Worm (Caenorhabditis elegans): ENCODE results near the gene F22B7.1.

F22B7.1 gene

DNA sequence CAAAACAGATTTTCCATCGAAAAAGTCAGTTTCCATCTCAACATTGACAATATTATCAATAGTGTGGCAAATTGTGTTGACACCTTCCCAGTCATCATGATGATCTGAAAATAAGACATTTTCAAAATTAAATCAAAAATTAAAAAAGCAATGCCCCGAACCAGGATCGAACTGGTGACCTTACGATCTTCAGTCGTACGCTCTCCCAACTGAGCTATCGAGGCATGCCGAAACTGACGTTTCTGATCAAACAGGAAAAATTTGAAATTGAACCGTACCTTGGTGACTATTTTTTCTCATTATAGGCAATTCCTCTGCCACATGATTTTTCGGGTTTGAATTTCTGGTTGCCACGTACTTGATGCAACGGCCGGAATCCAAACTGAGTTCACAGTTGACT lies 11.7 kb upstream of the F22B7.1 start:
- TF ChIP-seq ztf-11 (tag; optimal IDR thresholded peaks at IDR 0.05) (no peak), nhr-84 (tag; optimal IDR thresholded peaks at IDR 0.05) (no peak), hlh-4 (tag; optimal IDR thresholded peaks at IDR 0.05) (no peak), isw-1 (GFP tag; IDR thresholded peaks at IDR 0.05) (no peak), mdl-1 (tag; optimal IDR thresholded peaks at IDR 0.05) (no peak), grh-1 (GFP tag; IDR thresholded peaks at IDR 0.05) (no peak), lin-13 (GFP tag; optimal IDR thresholded peaks at IDR 0.05) (no peak), rnt-1 (tag; optimal IDR thresholded peaks at IDR 0.05) (no peak), tbx-2 (tag; optimal IDR thresholded peaks at IDR 0.05) (no peak), alr-1 (tag; optimal IDR thresholded peaks at IDR 0.05; ENCODE audit: borderline replicate concordance) (no peak), nhr-20 (tag; optimal IDR thresholded peaks at IDR 0.05) (no peak), mef-2 (tag; optimal IDR thresholded peaks at IDR 0.05) (no peak), tlp-1 (tag; optimal IDR thresholded peaks at IDR 0.05) (no peak), unc-62 (GFP tag; optimal IDR thresholded peaks at IDR 0.05) (no peak), xbp-1 (tag; optimal IDR thresholded peaks at IDR 0.05) (no peak), unc-30 (tag; optimal IDR thresholded peaks at IDR 0.05) (no peak), nhr-71 (tag; optimal IDR thresholded peaks at IDR 0.05) (no peak), C04F5.9 (tag; optimal IDR thresholded peaks at IDR 0.05) (no peak)

DNA sequence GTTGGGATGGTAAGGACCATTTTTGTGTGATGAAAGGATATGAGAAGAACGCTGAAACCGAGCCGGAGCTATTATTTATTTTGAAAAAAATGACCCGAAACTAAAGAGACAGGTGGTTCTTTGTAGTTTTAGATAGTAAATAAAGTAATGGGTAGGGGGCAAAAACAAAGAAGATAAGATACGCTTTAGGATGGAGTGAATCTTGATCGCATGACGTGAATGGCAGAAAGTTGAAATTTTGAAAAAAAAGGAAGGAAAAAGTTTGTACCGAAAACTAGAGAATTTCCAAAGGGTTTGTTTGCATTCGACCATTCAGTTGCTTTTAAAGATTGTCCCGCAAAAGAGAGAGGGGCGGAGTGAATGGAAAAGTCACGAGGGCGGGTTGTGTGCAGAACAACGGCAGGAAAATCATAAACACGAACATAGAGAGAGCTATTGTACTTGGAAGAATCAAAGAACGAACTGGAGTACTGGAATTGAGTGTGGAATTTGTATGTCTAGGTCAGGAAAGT lies 11.2 kb upstream of the F22B7.1 start, which contains the start of gene F22B7.9:
Gene F22B7.9, minus strand, starts transcription at position 51 of the 512 bp plus-strand sequence.
- 0 out of 2 replicates have a peak, but pooled peaks have one; percentile 12 for TF ChIP-seq ceh-88 (GFP tag; IDR thresholded peaks at IDR 0.05)
- TF ChIP-seq lin-39 (tag; optimal IDR thresholded peaks at IDR 0.05) = no peak
- no peak for TF ChIP-seq mab-9 (GFP tag; IDR thresholded peaks at IDR 0.05)
- no peak for TF ChIP-seq egl-27 (tag; optimal IDR thresholded peaks at IDR 0.05)
- peak in 1 of 2 experiments; percentile 34 for TF ChIP-seq lin-35 (GFP tag; optimal IDR thresholded peaks at IDR 0.05)
- TF ChIP-seq pqm-1 (tag; optimal IDR thresholded peaks at IDR 0.05) = no peak
- no peak for TF ChIP-seq unc-30 (tag; optimal IDR thresholded peaks at IDR 0.05)
- no peak for TF ChIP-seq unc-86 (tag; optimal IDR thresholded peaks at IDR 0.05)
- no peak for TF ChIP-seq egl-13 (tag; optimal IDR thresholded peaks at IDR 0.05)
- peak; percentile 35 for TF ChIP-seq snu-23 (GFP tag; optimal IDR thresholded peaks at IDR 0.05)
- no peak for TF ChIP-seq Y116A8C.19 (tag; optimal IDR thresholded peaks at IDR 0.05; ENCODE audit: borderline replicate concordance)
- no peak for TF ChIP-seq snpc-4 (tag; optimal IDR thresholded peaks at IDR 0.05)
- no peak for TF ChIP-seq dsc-1 (tag; optimal IDR thresholded peaks at IDR 0.05)
- TF ChIP-seq mep-1 (tag; optimal IDR thresholded peaks at IDR 0.05) = no peak
- no peak for TF ChIP-seq irx-1 (tag; optimal IDR thresholded peaks at IDR 0.05)
- peak; percentile 42 for TF ChIP-seq nhr-19 (GFP tag; conservative IDR thresholded peaks at IDR 0.05)
- TF ChIP-seq nhr-20 (tag; optimal IDR thresholded peaks at IDR 0.05) = peak; percentile 71
- no peak for TF ChIP-seq ces-1 (GFP tag; optimal IDR thresholded peaks at IDR 0.05)
- no peak for TF ChIP-seq ceh-90 (tag; optimal IDR thresholded peaks at IDR 0.05)
- peak; percentile 26 for TF ChIP-seq lin-14 (GFP tag; optimal IDR thresholded peaks at IDR 0.05)
- TF ChIP-seq rnt-1 (tag; optimal IDR thresholded peaks at IDR 0.05) = peak; percentile 11
- TF ChIP-seq efl-3 (GFP tag; optimal IDR thresholded peaks at IDR 0.05) = no peak
- no peak for TF ChIP-seq ztf-4 (tag; optimal IDR thresholded peaks at IDR 0.05)
- TF ChIP-seq aha-1 (tag; optimal IDR thresholded peaks at IDR 0.05) = no peak
- TF ChIP-seq C16A3.4 (tag; optimal IDR thresholded peaks at IDR 0.05) = peak; percentile 10
- no peak for TF ChIP-seq unc-98 (GFP tag; IDR thresholded peaks at IDR 0.05)
- peak in 2 of 6 experiments; percentile 38 to 51 for TF ChIP-seq elt-3 (tag; optimal IDR thresholded peaks at IDR 0.05)
- no peak for TF ChIP-seq isw-1 (GFP tag; IDR thresholded peaks at IDR 0.05)
- TF ChIP-seq pax-3 (tag; optimal IDR thresholded peaks at IDR 0.05) = no peak
- TF ChIP-seq mef-2 (tag; optimal IDR thresholded peaks at IDR 0.05) = no peak
- TF ChIP-seq nhr-71 (tag; optimal IDR thresholded peaks at IDR 0.05) = peak; percentile 54
- no peak for TF ChIP-seq C04F5.9 (tag; optimal IDR thresholded peaks at IDR 0.05)
- TF ChIP-seq lin-15B (tag; optimal IDR thresholded peaks at IDR 0.05) = no peak
- no peak for TF ChIP-seq ceh-8 (GFP tag; optimal IDR thresholded peaks at IDR 0.05)
- no peak for TF ChIP-seq sup-37 (GFP tag; optimal IDR thresholded peaks at IDR 0.05)
- TF ChIP-seq hlh-17 (GFP tag; optimal IDR thresholded peaks at IDR 0.05; ENCODE audit: borderline replicate concordance) = no peak
- no peak for TF ChIP-seq hlh-4 (tag; optimal IDR thresholded peaks at IDR 0.05)
- no peak for TF ChIP-seq hpl-2 (GFP tag; optimal IDR thresholded peaks at IDR 0.05)
- no peak for TF ChIP-seq nhr-12 (tag; optimal IDR thresholded peaks at IDR 0.05)
- TF ChIP-seq ama-1 (optimal IDR thresholded peaks at IDR 0.05) = peak; percentile 83
- TF ChIP-seq nhr-77 (tag; optimal IDR thresholded peaks at IDR 0.05) = peak; percentile 4

Data from whole organism, L1 larva.